Fruit fly (Drosophila melanogaster) whole organism, embryonic: Measurements from ENCODE around the gene unc-45.

Experiments used
- Bgb ChIP-seq: fragments of 200-800 bp; sonication (Bioruptor generic); IDR thresholded peaks from 2 replicates; pipeline ENCODE4 v1.3.6; 2022; ENCODE audit warnings: missing biosample characterization, missing genetic modification characterization; ENCODE audit not compliant: partially characterized antibody
- Blimp-1 ChIP-seq: fragments of 200-800 bp; sonication (Bioruptor generic); optimal IDR thresholded peaks from 3 replicates; lab custom pipeline; 2018; ENCODE audit warnings: missing biosample characterization, missing genetic modification characterization, mild to moderate bottlenecking, moderate library complexity, missing genetic modification reagents
- CG12659 ChIP-seq: fragments of 200-800 bp; sonication (Bioruptor generic); optimal IDR thresholded peaks from 3 replicates; lab custom pipeline; 2017; ENCODE audit warnings: mild to moderate bottlenecking, missing biosample characterization, missing genetic modification reagents, missing genetic modification characterization
- CG13123 ChIP-seq: fragments of 200-800 bp; sonication (Bioruptor generic); optimal IDR thresholded peaks from 2 replicates; lab custom pipeline; 2016; ENCODE audit warnings: missing biosample characterization, missing genetic modification characterization
- CG13624 ChIP-seq: fragments of 200-800 bp; sonication (Bioruptor generic); optimal IDR thresholded peaks from 2 replicates; lab custom pipeline; 2016; ENCODE audit warnings: missing biosample characterization, missing genetic modification characterization
- CG14050 ChIP-seq: fragments of 200-800 bp; sonication (Bioruptor generic); IDR thresholded peaks from 3 replicates; pipeline ENCODE4 v1.3.6; 2022; ENCODE audit warnings: missing biosample characterization, missing genetic modification characterization
- CG14441 ChIP-seq: fragments of 200-800 bp; sonication (Bioruptor generic); IDR thresholded peaks from 2 replicates; pipeline ENCODE4 v1.3.6; 2022; ENCODE audit warnings: missing biosample characterization, missing genetic modification characterization
- CG17186 ChIP-seq: fragments of 200-800 bp; sonication (Bioruptor generic); optimal IDR thresholded peaks from 3 replicates; lab custom pipeline; 2017; ENCODE audit warnings: missing biosample characterization, missing genetic modification reagents, missing genetic modification characterization
- CG2199 ChIP-seq: fragments of 200-800 bp; sonication (Bioruptor generic); IDR thresholded peaks from 3 replicates; pipeline ENCODE4 v1.3.6; 2022; ENCODE audit warnings: missing biosample characterization, missing genetic modification characterization
- CG3163 ChIP-seq: fragments of 200-800 bp; sonication (Bioruptor generic); optimal IDR thresholded peaks from 3 replicates; lab custom pipeline; 2016; ENCODE audit warnings: missing biosample characterization, missing genetic modification characterization
- CG6689 ChIP-seq: fragments of 200-800 bp; sonication (Bioruptor generic); IDR thresholded peaks from 2 replicates; pipeline ENCODE4 v1.3.6; 2022; ENCODE audit warnings: missing biosample characterization, missing genetic modification characterization
- CG7928 ChIP-seq: fragments of 200-800 bp; sonication (Bioruptor generic); optimal IDR thresholded peaks from 2 replicates; lab custom pipeline; 2017; ENCODE audit warnings: missing biosample characterization, mild to moderate bottlenecking, missing genetic modification characterization
- CG8290 ChIP-seq, 3 experiments: fragments of 200-800 bp; sonication (Bioruptor generic); optimal IDR thresholded peaks; 2 replicates each; lab custom pipeline; 2016 to 2019; ENCODE audit warnings: missing biosample characterization in 3 of 3, missing genetic modification characterization in 3 of 3, mild to moderate bottlenecking in 2 of 3, moderate library complexity in 1 of 3
- CG9817 ChIP-seq: fragments of 200-800 bp; sonication (Bioruptor generic); optimal IDR thresholded peaks from 2 replicates; lab custom pipeline; 2018; ENCODE audit warnings: missing biosample characterization, mild to moderate bottlenecking, missing genetic modification characterization, moderate library complexity
- CHES-1-like ChIP-seq: fragments of 200-800 bp; sonication (Bioruptor generic); optimal IDR thresholded peaks from 2 replicates; lab custom pipeline; 2016; ENCODE audit warnings: missing biosample characterization, missing genetic modification characterization
- CoRest ChIP-seq: fragments of 200-800 bp; sonication (Bioruptor generic); optimal IDR thresholded peaks from 3 replicates; lab custom pipeline; 2018; ENCODE audit warnings: missing biosample characterization, mild to moderate bottlenecking, missing genetic modification characterization, moderate library complexity
- Fer1 ChIP-seq: fragments of 200-800 bp; sonication (Bioruptor generic); optimal IDR thresholded peaks from 2 replicates; lab custom pipeline; 2017; ENCODE audit warnings: missing biosample characterization, mild to moderate bottlenecking, missing genetic modification characterization
- Fer2 ChIP-seq: fragments of 200-800 bp; sonication (Bioruptor generic); optimal IDR thresholded peaks from 2 replicates; lab custom pipeline; 2018; ENCODE audit warnings: missing biosample characterization, mild to moderate bottlenecking, missing genetic modification characterization, moderate library complexity
- Hand ChIP-seq: fragments of 200-800 bp; sonication (Bioruptor generic); optimal IDR thresholded peaks from 2 replicates; lab custom pipeline; 2017; ENCODE audit warnings: mild to moderate bottlenecking, missing biosample characterization, missing genetic modification reagents, missing genetic modification characterization
- MBD-R2 ChIP-seq: fragments of 200-800 bp; sonication (Bioruptor generic); IDR thresholded peaks from 2 replicates; pipeline ENCODE4 v1.3.6; 2022; ENCODE audit warnings: missing biosample characterization, missing genetic modification characterization
- MESR4 ChIP-seq: fragments of 200-800 bp; sonication (Bioruptor generic); optimal IDR thresholded peaks from 2 replicates; lab custom pipeline; 2018; ENCODE audit warnings: missing biosample characterization, mild to moderate bottlenecking, missing genetic modification characterization, moderate library complexity
- MTF-1 ChIP-seq: fragments of 200-800 bp; sonication (Bioruptor generic); optimal IDR thresholded peaks from 2 replicates; lab custom pipeline; 2018; ENCODE audit warnings: missing biosample characterization, mild to moderate bottlenecking, missing genetic modification characterization, borderline replicate concordance
- NFAT ChIP-seq: fragments of 200-800 bp; sonication (Bioruptor generic); IDR thresholded peaks from 2 replicates; pipeline ENCODE4 v1.3.6; 2022; ENCODE audit warnings: missing biosample characterization, missing genetic modification characterization
- Poxn ChIP-seq: fragments of 200-800 bp; sonication (Bioruptor generic); IDR thresholded peaks from 2 replicates; pipeline ENCODE4 v1.3.6; 2022; ENCODE audit warnings: missing biosample characterization, missing genetic modification characterization
- Vsx1 ChIP-seq: fragments of 200-800 bp; sonication (Bioruptor generic); optimal IDR thresholded peaks from 2 replicates; lab custom pipeline; 2017; ENCODE audit warnings: missing biosample characterization, mild to moderate bottlenecking, missing genetic modification characterization, missing genetic modification reagents
- ab ChIP-seq: fragments of 200-800 bp; sonication (Bioruptor generic); optimal IDR thresholded peaks from 2 replicates; lab custom pipeline; 2016; ENCODE audit warnings: missing biosample characterization, missing genetic modification characterization
- bigmax ChIP-seq: fragments of 200-800 bp; sonication (Bioruptor generic); optimal IDR thresholded peaks from 2 replicates; lab custom pipeline; 2018; ENCODE audit warnings: missing biosample characterization, mild to moderate bottlenecking, missing genetic modification characterization
- cg ChIP-seq: fragments of 200-800 bp; sonication (Bioruptor generic); optimal IDR thresholded peaks from 3 replicates; lab custom pipeline; 2019; ENCODE audit warnings: missing biosample characterization, mild to moderate bottlenecking, missing genetic modification characterization, moderate library complexity
- crc ChIP-seq: fragments of 200-800 bp; sonication (Bioruptor generic); optimal IDR thresholded peaks from 2 replicates; lab custom pipeline; 2016; ENCODE audit warnings: missing biosample characterization, missing genetic modification characterization
- dm ChIP-seq: fragments of 200-800 bp; sonication (Bioruptor generic); optimal IDR thresholded peaks from 3 replicates; lab custom pipeline; 2016; ENCODE audit warnings: missing biosample characterization, missing genetic modification characterization
- emc ChIP-seq: fragments of 200-800 bp; sonication (Bioruptor generic); optimal IDR thresholded peaks from 2 replicates; lab custom pipeline; 2016; ENCODE audit warnings: missing biosample characterization, missing genetic modification characterization
- en ChIP-seq: fragments of 200-800 bp; sonication (Bioruptor generic); optimal IDR thresholded peaks from 2 replicates; lab custom pipeline; 2016; ENCODE audit warnings: missing biosample characterization, missing genetic modification characterization
- fru ChIP-seq: fragments of >200 bp; optimal IDR thresholded peaks from 2 replicates; lab custom pipeline; 2017
- grn ChIP-seq: fragments of 200-800 bp; sonication (Bioruptor generic); optimal IDR thresholded peaks from 3 replicates; lab custom pipeline; 2017; ENCODE audit warnings: missing biosample characterization, missing genetic modification characterization
- ham ChIP-seq: fragments of 200-800 bp; sonication (Bioruptor generic); IDR thresholded peaks from 2 replicates; pipeline ENCODE4 v1.3.6; 2022; ENCODE audit warnings: missing biosample characterization, missing genetic modification characterization
- kni ChIP-seq: fragments of 200-800 bp; sonication (Bioruptor generic); optimal IDR thresholded peaks from 3 replicates; lab custom pipeline; 2017; ENCODE audit warnings: mild to moderate bottlenecking, missing biosample characterization, missing genetic modification reagents, missing genetic modification characterization
- lmd ChIP-seq: fragments of 200-800 bp; sonication (Bioruptor generic); IDR thresholded peaks from 2 replicates; pipeline ENCODE4 v1.3.6; 2022; ENCODE audit warnings: missing biosample characterization, missing genetic modification characterization
- nerfin-2 ChIP-seq: fragments of 200-800 bp; sonication (Bioruptor generic); IDR thresholded peaks from 2 replicates; pipeline ENCODE4 v1.3.6; 2022; ENCODE audit warnings: missing biosample characterization, missing genetic modification characterization; ENCODE audit not compliant: partially characterized antibody
- nmo ChIP-seq: fragments of 200-800 bp; sonication (Bioruptor generic); optimal IDR thresholded peaks from 2 replicates; lab custom pipeline; 2018; ENCODE audit warnings: missing biosample characterization, mild to moderate bottlenecking, missing genetic modification characterization, moderate library complexity
- pfk ChIP-seq: fragments of 200-800 bp; sonication (Bioruptor generic); optimal IDR thresholded peaks from 2 replicates; lab custom pipeline; 2018; ENCODE audit warnings: missing biosample characterization, mild to moderate bottlenecking, missing genetic modification characterization, moderate library complexity
- sisA ChIP-seq: fragments of 200-800 bp; sonication (Bioruptor generic); IDR thresholded peaks from 2 replicates; pipeline ENCODE4 v1.3.6; 2022; ENCODE audit warnings: missing biosample characterization, missing genetic modification characterization
- slbo ChIP-seq: fragments of 200-800 bp; sonication (Bioruptor generic); IDR thresholded peaks from 2 replicates; pipeline ENCODE4 v1.3.6; 2022; ENCODE audit warnings: missing biosample characterization, missing genetic modification characterization
- slou ChIP-seq: fragments of 200-800 bp; sonication (Bioruptor generic); optimal IDR thresholded peaks from 3 replicates; lab custom pipeline; 2016; ENCODE audit warnings: missing biosample characterization, missing genetic modification characterization
- sna ChIP-seq: fragments of 200-800 bp; sonication (Bioruptor generic); IDR thresholded peaks from 2 replicates; pipeline ENCODE4 v1.3.6; 2022; ENCODE audit warnings: missing biosample characterization, missing genetic modification characterization; ENCODE audit not compliant: partially characterized antibody
- tll ChIP-seq, 2 experiments: fragments of 200-800 bp in 1 of 2; fragments of >200 bp in 1 of 2; sonication (Bioruptor generic) in 1 of 2; optimal IDR thresholded peaks; 2 replicates each; lab custom pipeline; 2017 to 2019; ENCODE audit warnings: missing biosample characterization in 2 of 2, missing genetic modification characterization in 2 of 2, mild to moderate bottlenecking in 1 of 2, moderate library complexity in 1 of 2
- toy ChIP-seq: fragments of 200-800 bp; sonication (Bioruptor generic); IDR thresholded peaks from 2 replicates; pipeline ENCODE4 v1.3.6; 2022; ENCODE audit warnings: missing biosample characterization, missing genetic modification characterization
- trh ChIP-seq: fragments of 200-800 bp; sonication (Bioruptor generic); optimal IDR thresholded peaks from 2 replicates; lab custom pipeline; 2016; ENCODE audit warnings: missing biosample characterization, missing genetic modification characterization
- unc-4 ChIP-seq: fragments of 200-800 bp; sonication (Bioruptor generic); IDR thresholded peaks from 2 replicates; pipeline ENCODE4 v1.3.6; 2022; ENCODE audit warnings: missing biosample characterization, missing genetic modification characterization; ENCODE audit not compliant: partially characterized antibody
- vvl ChIP-seq: fragments of 200-800 bp; sonication (Bioruptor generic); IDR thresholded peaks from 2 replicates; pipeline ENCODE4 v1.3.6; 2022; ENCODE audit warnings: missing biosample characterization, missing genetic modification characterization

unc-45 gene

dm6 chr3R:8030151-8030899 is 2.8 kb upstream of the unc-45 start, which contains the start of the genes CG10903 and CG2747 (continued):
- TF ChIP-seq nmo (GFP tag; lab: Kevin White, UChicago) (peak; percentile 24), CHES-1-like (GFP tag; lab: Kevin White, UChicago) (peak; percentile 44), tll (GFP tag; optimal IDR thresholded peaks at IDR 0.05; lab: Kevin White, UChicago) (no peak), toy (GFP tag; lab: Robert Waterston, UW) (no peak), MESR4 (GFP tag; lab: Kevin White, UChicago) (peak; percentile 82), dm (GFP tag; lab: Kevin White, UChicago) (peak; percentile 89), Fer1 (GFP tag; lab: Kevin White, UChicago) (peak; percentile 25), Hand (no peak), CG13624 (GFP tag; lab: Kevin White, UChicago) (peak; percentile 17), CG12659 (GFP tag; lab: Kevin White, UChicago) (peak; percentile 56), unc-4 (GFP tag; lab: Robert Waterston, UW) (peak; percentile 69; the same call in 1 of the 2 replicates), CoRest (tag; lab: Kevin White, UChicago) (no peak), Vsx1 (GFP tag; lab: Kevin White, UChicago) (peak; percentile 77), CG17186 (GFP tag; lab: Kevin White, UChicago) (peak; percentile 56), Blimp-1 (GFP tag; lab: Kevin White, UChicago) (peak; percentile 61), ab (GFP tag; lab: Kevin White, UChicago) (no peak), CG14050 (GFP tag; lab: Robert Waterston, UW) (no peak), emc (no peak), slbo (no peak), trh (GFP tag; lab: Kevin White, UChicago) (no peak), Bgb (peak; percentile 74), CG14441 (no peak)

dm6 chr3R:8037896-8038295 is 4.8 kb downstream of the unc-45 start:
- TF ChIP-seq CG8290 (GFP tag; optimal IDR thresholded peaks at IDR 0.05; lab: Kevin White, UChicago): no peak
- TF ChIP-seq CG8290 (tag; optimal IDR thresholded peaks at IDR 0.05; lab: Kevin White, UChicago): no peak
- no peak for TF ChIP-seq CG13123 (GFP tag; lab: Kevin White, UChicago)
- no peak for TF ChIP-seq nerfin-2 (GFP tag; lab: Robert Waterston, UW)
- TF ChIP-seq MBD-R2 (GFP tag; lab: Robert Waterston, UW): no peak
- TF ChIP-seq Vsx1 (GFP tag; lab: Kevin White, UChicago): no peak
- no peak for TF ChIP-seq ham (GFP tag; lab: Robert Waterston, UW)
- TF ChIP-seq CG9817 (tag; lab: Kevin White, UChicago): no peak
- no peak for TF ChIP-seq bigmax (GFP tag; lab: Kevin White, UChicago)
- TF ChIP-seq sisA (GFP tag; lab: Robert Waterston, UW): peak; percentile 41
- TF ChIP-seq Fer2 (tag; lab: Kevin White, UChicago): no peak
- no peak for TF ChIP-seq lmd (GFP tag; lab: Robert Waterston, UW)
- no peak for TF ChIP-seq kni
- 0 out of 2 replicates have a peak, but pooled peaks have one; percentile 22 for TF ChIP-seq CG6689 (GFP tag; lab: Robert Waterston, UW)
- no peak for TF ChIP-seq CG7928 (GFP tag; lab: Kevin White, UChicago)
- TF ChIP-seq vvl: no peak; the same call in 1 of the 2 replicates
- TF ChIP-seq fru (lab: Kevin White, UChicago): no peak
- TF ChIP-seq CG14050 (GFP tag; lab: Robert Waterston, UW): no peak
- TF ChIP-seq grn: no peak
- TF ChIP-seq NFAT (GFP tag; lab: Robert Waterston, UW): no peak
- TF ChIP-seq sna (GFP tag; lab: Robert Waterston, UW): no peak
- TF ChIP-seq CG2199 (GFP tag; lab: Robert Waterston, UW): no peak
- TF ChIP-seq Poxn: no peak
- TF ChIP-seq en (GFP tag; lab: Kevin White, UChicago): no peak
- no peak for TF ChIP-seq MTF-1 (GFP tag; lab: Kevin White, UChicago)
- no peak for TF ChIP-seq cg
- no peak for TF ChIP-seq CG3163 (GFP tag; lab: Kevin White, UChicago)
- no peak for TF ChIP-seq crc
- no peak for TF ChIP-seq slou (GFP tag; lab: Kevin White, UChicago)
- TF ChIP-seq pfk (GFP tag; lab: Kevin White, UChicago): no peak
